Worm (Caenorhabditis elegans): ENCODE data around the gene W06G6.15.

Gene W06G6.15

DNA sequence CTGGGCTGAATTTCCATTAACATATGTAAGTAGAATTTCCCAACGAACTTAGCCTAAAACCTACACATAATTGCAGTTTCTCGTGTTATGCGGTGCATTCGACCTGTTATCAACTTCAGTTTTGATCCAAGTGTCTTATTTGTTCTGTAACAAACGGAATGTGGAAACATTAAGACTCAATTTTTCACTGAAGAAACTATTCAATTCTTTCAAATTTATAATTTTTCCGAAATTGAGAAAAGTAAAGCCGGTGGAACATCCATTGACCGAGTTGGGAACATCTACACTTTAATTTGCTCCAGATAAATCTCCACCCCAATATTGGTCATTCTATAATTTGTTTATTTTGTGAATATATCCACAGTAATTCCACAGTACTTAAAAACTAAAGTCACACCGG is 20.1 kb downstream of the W06G6.15 start (continued):
- no peak for TF ChIP-seq F22D6.2 (tag; optimal IDR thresholded peaks at IDR 0.05)

DNA sequence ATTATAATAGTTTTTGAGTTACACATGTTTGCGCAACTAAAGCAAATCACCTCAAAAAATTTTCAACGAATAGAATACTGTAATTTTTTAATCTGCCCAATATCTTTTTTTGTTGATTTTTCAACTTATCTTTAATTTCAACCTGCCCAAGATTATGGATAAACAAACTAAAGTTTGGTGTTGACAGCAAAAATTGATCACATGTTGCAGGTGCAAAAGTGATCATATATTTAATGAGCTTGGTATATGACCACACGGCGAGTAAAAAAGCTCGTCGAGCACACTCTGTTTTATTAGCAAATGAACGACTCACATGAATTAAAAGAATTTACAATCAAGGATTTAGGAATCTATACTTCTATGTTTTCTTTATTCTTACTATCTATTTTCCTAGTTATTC is 21.2 kb downstream of the W06G6.15 start, which contains the start of gene srz-1:
TSS of gene srz-1 (plus strand) at position 301 of the 400 bp plus-strand sequence.
- TF ChIP-seq mxl-1 (tag; optimal IDR thresholded peaks at IDR 0.05) (no peak), K12H6.12 (tag; optimal IDR thresholded peaks at IDR 0.05) (no peak), fkh-3 (tag; optimal IDR thresholded peaks at IDR 0.05) (no peak), D2030.7 (GFP tag; IDR thresholded peaks at IDR 0.05) (no peak), pha-4 (tag; optimal IDR thresholded peaks at IDR 0.05) (no peak), mel-28 (tag; optimal IDR thresholded peaks at IDR 0.05; ENCODE audit: borderline replicate concordance) (no peak), egl-18 (GFP tag; IDR thresholded peaks at IDR 0.05) (no peak), zfh-2 (GFP tag; conservative IDR thresholded peaks at IDR 0.05) (no peak), F22D6.2 (tag; optimal IDR thresholded peaks at IDR 0.05) (no peak), B0019.2 (GFP tag; conservative IDR thresholded peaks at IDR 0.05) (no peak), ZK185.1 (tag; optimal IDR thresholded peaks at IDR 0.05; ENCODE audit: poor library complexity, severe bottlenecking) (no peak), B0261.1 (tag; optimal IDR thresholded peaks at IDR 0.05) (no peak)

DNA sequence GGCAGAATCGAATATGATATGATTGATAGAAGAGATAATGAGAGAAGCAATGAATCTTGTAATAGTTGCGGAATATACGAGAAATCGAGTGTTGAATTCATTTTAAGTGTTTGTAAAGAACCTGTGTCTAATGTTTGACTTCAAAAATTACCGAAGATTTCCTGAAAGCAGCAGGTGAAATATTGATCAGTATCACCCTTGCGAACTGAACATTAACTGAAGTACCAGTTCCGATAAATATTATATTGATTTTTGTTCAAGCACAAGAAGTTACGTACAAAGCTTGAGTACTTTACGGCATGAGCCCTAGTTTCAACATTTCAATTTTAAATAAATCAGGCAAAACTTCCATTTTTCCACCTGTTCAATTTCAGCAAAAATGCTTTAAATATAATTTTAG is 24.9 kb downstream of the W06G6.15 start, which contains the start of gene srz-103:
TSS of gene srz-103 (minus strand) at position 101 of the 400 bp plus-strand sequence.
- TF ChIP-seq nfya-1 (tag; optimal IDR thresholded peaks at IDR 0.05; ENCODE audit: borderline replicate concordance, insufficient read depth) = no peak
- TF ChIP-seq gei-17 (GFP tag; optimal IDR thresholded peaks at IDR 0.05) = no peak
- no peak for TF ChIP-seq ceh-40 (GFP tag; IDR thresholded peaks at IDR 0.05)

DNA sequence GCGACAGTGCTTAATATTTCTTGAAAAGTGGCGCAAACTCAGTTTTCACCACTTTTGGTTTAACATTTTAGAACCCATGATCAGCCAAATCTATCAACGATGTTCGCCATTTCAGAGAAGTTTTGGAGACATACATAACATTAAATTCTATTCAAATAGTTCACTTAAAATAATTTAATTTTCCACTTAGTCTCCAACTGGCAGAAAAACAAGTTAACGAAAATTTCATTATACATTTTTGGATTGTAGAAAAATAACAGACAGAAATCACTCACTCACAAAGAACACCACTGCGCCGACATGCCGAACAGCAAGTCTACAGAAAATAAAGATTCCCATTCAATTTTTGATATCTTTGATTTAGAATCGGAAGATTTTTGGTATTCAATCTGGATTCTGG is 25.6 kb downstream of the W06G6.15 start, which contains the start of gene srw-44:
TSS of gene srw-44 (plus strand) at position 301 of the 400 bp plus-strand sequence.
- TF ChIP-seq ztf-18 (tag; optimal IDR thresholded peaks at IDR 0.05) (no peak), sea-2 (GFP tag; IDR thresholded peaks at IDR 0.05) (no peak), ztf-25 (GFP tag; IDR thresholded peaks at IDR 0.05) (no peak), ekl-4 (GFP tag; IDR thresholded peaks at IDR 0.05) (no peak), K12H6.12 (tag; optimal IDR thresholded peaks at IDR 0.05) (no peak), C06A6.2 (GFP tag; conservative IDR thresholded peaks at IDR 0.05) (no peak), B0019.2 (GFP tag; conservative IDR thresholded peaks at IDR 0.05) (no peak), ets-4 (GFP tag; optimal IDR thresholded peaks at IDR 0.05) (no peak), F57A8.1 (GFP tag; optimal IDR thresholded peaks at IDR 0.05) (no peak), ccch-3 (GFP tag; optimal IDR thresholded peaks at IDR 0.05) (no peak), tlf-1 (GFP tag; optimal IDR thresholded peaks at IDR 0.05) (no peak), Y53F4B.3 (GFP tag; IDR thresholded peaks at IDR 0.05) (no peak), attf-3 (GFP tag; conservative IDR thresholded peaks at IDR 0.05) (no peak), him-1 (tag; optimal IDR thresholded peaks at IDR 0.05) (no peak), ztf-3 (GFP tag; optimal IDR thresholded peaks at IDR 0.05) (no peak), fkh-3 (tag; optimal IDR thresholded peaks at IDR 0.05) (no peak), ztf-26 (tag; optimal IDR thresholded peaks at IDR 0.05) (no peak)

DNA sequence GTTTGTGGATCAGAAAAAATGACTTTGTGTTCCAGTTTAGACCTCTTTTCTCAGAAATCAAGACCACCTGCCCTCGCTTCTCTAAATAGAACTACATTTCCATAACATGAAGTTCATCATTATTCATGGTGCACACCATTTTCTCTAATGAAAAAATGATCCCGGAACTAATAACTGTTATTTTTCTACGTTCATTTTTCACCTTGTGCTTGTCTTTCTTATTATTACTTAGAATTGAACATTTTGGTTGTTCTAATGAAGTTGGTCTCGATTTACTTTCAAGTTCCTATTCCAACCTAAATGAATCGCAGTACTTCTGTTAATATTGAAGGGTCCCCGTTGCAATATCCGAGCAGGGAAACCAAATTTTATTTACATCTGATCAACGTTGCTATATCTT is 28.5 kb downstream of the W06G6.15 start, which contains the start of gene srw-36:
TSS of gene srw-36 (plus strand) at position 301 of the 400 bp plus-strand sequence.
- TF ChIP-seq zim-3 (tag; optimal IDR thresholded peaks at IDR 0.05) (no peak), cebp-1 (GFP tag; IDR thresholded peaks at IDR 0.05) (no peak), cebp-1 (tag; optimal IDR thresholded peaks at IDR 0.05) (no peak), bed-2 (GFP tag; IDR thresholded peaks at IDR 0.05) (no peak), ceh-79 (tag; optimal IDR thresholded peaks at IDR 0.05) (no peak), aptf-2 (GFP tag; conservative IDR thresholded peaks at IDR 0.05) (no peak), efl-1 (GFP tag; optimal IDR thresholded peaks at IDR 0.05) (no peak), nhr-90 (tag; optimal IDR thresholded peaks at IDR 0.05) (no peak), C06A6.2 (GFP tag; conservative IDR thresholded peaks at IDR 0.05) (no peak)
